Fruit fly (Drosophila melanogaster): ENCODE data around the gene Hsp67Bc.

The Hsp67Bc gene

DNA sequence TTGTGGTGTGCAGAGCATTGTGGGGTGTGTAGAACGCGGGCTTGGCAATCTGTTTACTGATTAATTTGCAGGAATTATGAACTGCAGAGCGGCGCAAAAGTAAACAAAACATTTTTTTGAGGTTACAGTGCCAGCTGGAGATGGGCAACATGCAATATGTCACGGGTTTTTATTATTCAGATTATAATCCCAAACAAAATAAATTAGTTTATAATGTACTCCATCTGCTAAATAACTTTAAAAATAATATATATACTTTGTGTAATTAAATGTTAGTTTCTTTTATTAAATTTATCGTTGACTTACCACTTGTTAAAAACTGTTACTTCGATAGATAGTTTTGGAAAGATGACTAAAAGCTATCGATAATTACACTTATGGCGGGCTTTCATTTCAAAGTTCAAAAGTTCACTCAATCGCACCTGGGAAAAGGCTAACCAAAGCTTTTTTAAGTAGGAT, 1.4 kb downstream of the Hsp67Bc start, which contains the start of gene Fdx1:
Gene Fdx1, minus strand, starts transcription at position 332 of the 459 bp plus-strand sequence.
- TF ChIP-seq tai (GFP tag; optimal IDR thresholded peaks at IDR 0.05) (no peak), HLH106 (tag; optimal IDR thresholded peaks at IDR 0.05) (peak; percentile 56), OdsH (GFP tag; optimal IDR thresholded peaks at IDR 0.05) (peak; percentile 43), Hr78 (GFP tag; optimal IDR thresholded peaks at IDR 0.05) (no peak), br (GFP tag; optimal IDR thresholded peaks at IDR 0.05) (peak; percentile 20), woc (GFP tag; optimal IDR thresholded peaks at IDR 0.05) (peak; percentile 61), lola (GFP tag; optimal IDR thresholded peaks at IDR 0.05) (no peak), GATAd (GFP tag; optimal IDR thresholded peaks at IDR 0.05) (no peak), psq (GFP tag; optimal IDR thresholded peaks at IDR 0.05) (peak; percentile 39), CG32264 (GFP tag; optimal IDR thresholded peaks at IDR 0.05) (no peak), dl (GFP tag; optimal IDR thresholded peaks at IDR 0.05; ENCODE audit: insufficient read depth in 1 of 2, partially characterized antibody in 2 of 2) (no peak), Dif (GFP tag; optimal IDR thresholded peaks at IDR 0.05; ENCODE audit: partially characterized antibody) (no peak), rgr (GFP tag; optimal IDR thresholded peaks at IDR 0.05) (peak; percentile 43), h (GFP tag; optimal IDR thresholded peaks at IDR 0.05) (peak; percentile 40), CG9705 (GFP tag; optimal IDR thresholded peaks at IDR 0.05) (no peak), dsf (GFP tag; optimal IDR thresholded peaks at IDR 0.05; ENCODE audit: borderline replicate concordance) (peak; percentile 32), Jra (GFP tag; optimal IDR thresholded peaks at IDR 0.05) (peak; percentile 51), Rel (GFP tag; optimal IDR thresholded peaks at IDR 0.05) (no peak), Rel (tag; optimal IDR thresholded peaks at IDR 0.05) (peak; percentile 58), dmrt93B (GFP tag; optimal IDR thresholded peaks at IDR 0.05) (no peak), jim (GFP tag; optimal IDR thresholded peaks at IDR 0.05) (no peak), Hr83 (GFP tag; optimal IDR thresholded peaks at IDR 0.05; ENCODE audit: poor library complexity, severe bottlenecking) (no peak), Sp1 (GFP tag; optimal IDR thresholded peaks at IDR 0.05) (peak; percentile 54), Hnf4 (GFP tag; optimal IDR thresholded peaks at IDR 0.05) (peak; percentile 68), sage (GFP tag; optimal IDR thresholded peaks at IDR 0.05) (peak; percentile 30), sv (GFP tag; optimal IDR thresholded peaks at IDR 0.05) (peak; percentile 43), ey (GFP tag; optimal IDR thresholded peaks at IDR 0.05) (peak; percentile 23), brk (GFP tag; optimal IDR thresholded peaks at IDR 0.05) (peak; percentile 61), foxo (GFP tag; optimal IDR thresholded peaks at IDR 0.05) (peak in 1 of 2 experiments; percentile 66)

- TF ChIP-seq Abd-B (GFP tag; optimal IDR thresholded peaks at IDR 0.05) (no peak), brk (GFP tag; optimal IDR thresholded peaks at IDR 0.05) (no peak), CrebA (GFP tag; optimal IDR thresholded peaks at IDR 0.05; ENCODE audit: borderline replicate concordance) (no peak), usp (GFP tag; optimal IDR thresholded peaks at IDR 0.05) (no peak), fru (GFP tag; optimal IDR thresholded peaks at IDR 0.05) (no peak), rgr (GFP tag; optimal IDR thresholded peaks at IDR 0.05) (no peak), pan (optimal IDR thresholded peaks at IDR 0.05) (no peak), HLH106 (tag; optimal IDR thresholded peaks at IDR 0.05) (no peak), Sp1 (GFP tag; optimal IDR thresholded peaks at IDR 0.05) (no peak)
Observed at dm6 chr3L:9368665-9369064, 3.6 kb downstream of the Hsp67Bc start.

dm6 chr3L:9367431-9367867, 4.8 kb downstream of the Hsp67Bc start:
- TF ChIP-seq Myc (optimal IDR thresholded peaks at IDR 0.05) (no peak), Rel (GFP tag; optimal IDR thresholded peaks at IDR 0.05) (no peak), Rel (tag; optimal IDR thresholded peaks at IDR 0.05) (peak; percentile 88), Sp1 (GFP tag; optimal IDR thresholded peaks at IDR 0.05) (peak; percentile 22)

DNA sequence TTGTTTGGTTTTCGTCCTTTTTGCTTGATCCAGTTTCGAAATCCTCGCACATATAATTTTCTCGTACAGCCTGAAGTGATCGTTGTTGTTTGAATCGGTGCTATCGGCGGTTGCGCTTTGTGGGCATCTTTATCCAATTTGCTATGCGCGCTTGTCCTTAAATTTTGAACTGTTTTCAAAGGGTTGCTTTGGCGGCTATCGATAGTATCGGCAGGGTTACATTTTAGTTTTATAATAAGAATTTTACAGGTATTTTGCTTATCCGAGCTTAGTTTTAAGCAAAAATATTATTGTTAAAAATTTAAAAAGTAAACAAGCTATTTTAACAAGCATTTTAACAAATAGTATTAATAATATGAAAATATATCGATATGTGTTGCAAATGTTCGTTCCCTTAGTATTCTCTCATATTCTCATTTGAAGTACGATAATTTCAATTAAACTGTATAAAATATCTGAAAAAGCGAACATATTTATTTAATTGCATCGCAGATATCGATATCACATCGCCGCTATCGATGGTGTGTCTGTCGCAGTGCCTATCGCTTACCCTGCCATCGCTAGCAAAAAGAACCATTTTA, 5.4 kb downstream of the Hsp67Bc start, which contains the start of the genes Klp67A and CG4452:
Gene Klp67A, minus strand, starts transcription at position 197 of the 581 bp plus-strand sequence.
Gene CG4452, plus strand, starts transcription at position 528 of the 581 bp plus-strand sequence.
- TF ChIP-seq dmrt93B (GFP tag; optimal IDR thresholded peaks at IDR 0.05) (no peak), HLH106 (tag; optimal IDR thresholded peaks at IDR 0.05) (peak; percentile 41), brk (GFP tag; optimal IDR thresholded peaks at IDR 0.05) (no peak), Vsx2 (GFP tag; optimal IDR thresholded peaks at IDR 0.05; ENCODE audit: partially characterized antibody) (no peak), rgr (GFP tag; optimal IDR thresholded peaks at IDR 0.05) (peak; percentile 40), jim (GFP tag; optimal IDR thresholded peaks at IDR 0.05) (no peak), Jra (GFP tag; optimal IDR thresholded peaks at IDR 0.05) (peak; percentile 68), lola (GFP tag; optimal IDR thresholded peaks at IDR 0.05) (no peak), br (GFP tag; optimal IDR thresholded peaks at IDR 0.05) (no peak), foxo (GFP tag; optimal IDR thresholded peaks at IDR 0.05) (peak in 1 of 2 experiments; percentile 64), CG32264 (GFP tag; optimal IDR thresholded peaks at IDR 0.05) (no peak), psq (GFP tag; optimal IDR thresholded peaks at IDR 0.05) (peak; percentile 99), Myc (optimal IDR thresholded peaks at IDR 0.05) (peak; percentile 20), CG9705 (GFP tag; optimal IDR thresholded peaks at IDR 0.05) (peak; percentile 24), Rel (GFP tag; optimal IDR thresholded peaks at IDR 0.05) (no peak), Rel (tag; optimal IDR thresholded peaks at IDR 0.05) (no peak), tai (GFP tag; optimal IDR thresholded peaks at IDR 0.05) (no peak), Hr83 (GFP tag; optimal IDR thresholded peaks at IDR 0.05; ENCODE audit: poor library complexity, severe bottlenecking) (peak; percentile 15), dsf (GFP tag; optimal IDR thresholded peaks at IDR 0.05; ENCODE audit: borderline replicate concordance) (peak; percentile 59), woc (GFP tag; optimal IDR thresholded peaks at IDR 0.05) (no peak), Hr78 (GFP tag; optimal IDR thresholded peaks at IDR 0.05) (no peak), CrebA (GFP tag; optimal IDR thresholded peaks at IDR 0.05; ENCODE audit: borderline replicate concordance) (no peak), dl (GFP tag; optimal IDR thresholded peaks at IDR 0.05; ENCODE audit: insufficient read depth in 1 of 2, partially characterized antibody in 2 of 2) (no peak), fru (GFP tag; optimal IDR thresholded peaks at IDR 0.05) (no peak), sage (GFP tag; optimal IDR thresholded peaks at IDR 0.05) (no peak), usp (GFP tag; optimal IDR thresholded peaks at IDR 0.05) (no peak), Mio (GFP tag; optimal IDR thresholded peaks at IDR 0.05) (no peak), sv (GFP tag; optimal IDR thresholded peaks at IDR 0.05) (no peak), h (GFP tag; optimal IDR thresholded peaks at IDR 0.05) (no peak), pan (optimal IDR thresholded peaks at IDR 0.05) (no peak), ey (GFP tag; optimal IDR thresholded peaks at IDR 0.05) (peak; percentile 20), Hnf4 (GFP tag; optimal IDR thresholded peaks at IDR 0.05) (peak; percentile 48), OdsH (GFP tag; optimal IDR thresholded peaks at IDR 0.05) (peak; percentile 9)
